Worm (Caenorhabditis elegans) whole organism, young adult: ENCODE measurements around the gene sahd-1.

Experiments
- B0035.1 ChIP-seq: sonication (generic microtip); optimal IDR thresholded peaks from 2 replicates; lab custom pipeline; 2016; ENCODE audit warnings: missing genetic modification characterization, mild to moderate bottlenecking, missing compliant biosample characterization, missing genotype, missing genetic modification reagents
- B0261.1 ChIP-seq: sonication (generic microtip); optimal IDR thresholded peaks from 2 replicates; lab custom pipeline; 2016; ENCODE audit warnings: mild to moderate bottlenecking, missing genetic modification characterization, moderate library complexity, missing compliant biosample characterization
- C06A6.2 ChIP-seq: fragments of 200-800 bp; sonication (Bioruptor generic); conservative IDR thresholded peaks from 2 replicates; pipeline ENCODE4 v1.3.6; 2022; ENCODE audit warnings: missing genetic modification characterization, missing compliant biosample characterization
- C17E4.6 ChIP-seq: fragments of 200-800 bp; sonication (Bioruptor generic); IDR thresholded peaks from 2 replicates; pipeline ENCODE4 v1.3.6; 2022; ENCODE audit warnings: missing genetic modification reagents, missing genetic modification characterization, missing compliant biosample characterization
- F22D6.2 ChIP-seq: sonication (generic microtip); optimal IDR thresholded peaks from 2 replicates; lab custom pipeline; 2016; ENCODE audit warnings: mild to moderate bottlenecking, missing genetic modification characterization, missing compliant biosample characterization
- F37B4.10 ChIP-seq: fragments of 200-800 bp; sonication (Bioruptor generic); IDR thresholded peaks from 2 replicates; pipeline ENCODE4 v1.3.6; 2022; ENCODE audit warnings: missing genetic modification characterization, missing compliant biosample characterization
- F39B2.1 ChIP-seq: fragments of 200-800 bp; sonication (Bioruptor generic); IDR thresholded peaks from 2 replicates; pipeline ENCODE4 v1.3.6; 2022; ENCODE audit warnings: missing genetic modification reagents, missing genetic modification characterization, missing compliant biosample characterization
- K11D2.4 ChIP-seq: fragments of 200-800 bp; sonication (Bioruptor generic); IDR thresholded peaks from 2 replicates; pipeline ENCODE4 v1.3.6; 2022; ENCODE audit warnings: missing genetic modification reagents, missing genetic modification characterization, missing compliant biosample characterization
- Y53G8AR.9 ChIP-seq: fragments of 200-800 bp; sonication (Bioruptor generic); conservative IDR thresholded peaks from 2 replicates; pipeline ENCODE4 v1.3.6; 2022; ENCODE audit warnings: missing genetic modification reagents, missing genetic modification characterization, missing compliant biosample characterization
- Y79H2A.3 ChIP-seq: fragments of 200-800 bp; sonication (Bioruptor generic); conservative IDR thresholded peaks from 2 replicates; pipeline ENCODE4 v1.3.6; 2022; ENCODE audit warnings: missing genetic modification reagents, missing genetic modification characterization, missing compliant biosample characterization
- ZK185.1 ChIP-seq: sonication (generic microtip); optimal IDR thresholded peaks from 2 replicates; lab custom pipeline; 2016; ENCODE audit warnings: mild to moderate bottlenecking, missing genetic modification characterization, missing compliant biosample characterization; ENCODE audit not compliant: poor library complexity, severe bottlenecking
- akir-1 ChIP-seq: fragments of 200-800 bp; sonication (Bioruptor generic); optimal IDR thresholded peaks from 2 replicates; lab custom pipeline; 2018; ENCODE audit warnings: mild to moderate bottlenecking, missing genetic modification characterization, moderate library complexity, missing compliant biosample characterization
- aptf-2 ChIP-seq: fragments of 200-800 bp; sonication (Bioruptor generic); conservative IDR thresholded peaks from 2 replicates; pipeline ENCODE4 v1.3.6; 2022; ENCODE audit warnings: missing genetic modification reagents, missing genetic modification characterization, missing compliant biosample characterization
- aptf-3 ChIP-seq: fragments of 200-800 bp; sonication (Bioruptor generic); IDR thresholded peaks from 2 replicates; pipeline ENCODE4 v1.3.6; 2022; ENCODE audit warnings: missing genetic modification characterization, missing compliant biosample characterization
- atf-7 ChIP-seq: sonication (generic microtip); optimal IDR thresholded peaks from 2 replicates; lab custom pipeline; 2017; ENCODE audit warnings: mild to moderate bottlenecking, missing genetic modification characterization, missing compliant biosample characterization
- athp-1 ChIP-seq: sonication (generic microtip); optimal IDR thresholded peaks from 2 replicates; lab custom pipeline; 2017; ENCODE audit warnings: mild to moderate bottlenecking, missing genetic modification characterization, missing compliant biosample characterization
- attf-5 ChIP-seq: fragments of 200-800 bp; sonication (Bioruptor generic); optimal IDR thresholded peaks from 2 replicates; lab custom pipeline; 2018; ENCODE audit warnings: mild to moderate bottlenecking, missing genetic modification characterization, missing compliant biosample characterization
- ccch-3 ChIP-seq: fragments of 200-800 bp; sonication (Bioruptor generic); optimal IDR thresholded peaks from 2 replicates; lab custom pipeline; 2018; ENCODE audit warnings: mild to moderate bottlenecking, missing genetic modification characterization, missing compliant biosample characterization
- cebp-1 ChIP-seq, 2 experiments: fragments of 200-800 bp in 1 of 2; sonication (Bioruptor generic) in 1 of 2; sonication (generic microtip) in 1 of 2; IDR thresholded peaks in 1 of 2; optimal IDR thresholded peaks in 1 of 2; 2 replicates each; pipeline versions ENCODE4 v1.3.6 to Lab custom; 2017 to 2022; ENCODE audit warnings: missing compliant biosample characterization in 2 of 2, missing genetic modification characterization in 2 of 2, mild to moderate bottlenecking in 1 of 2, missing genetic modification reagents in 1 of 2, moderate library complexity in 1 of 2
- cebp-2 ChIP-seq: fragments of 200-800 bp; sonication (Bioruptor generic); IDR thresholded peaks from 2 replicates; pipeline ENCODE4 v1.3.6; 2022; ENCODE audit warnings: missing genetic modification characterization, missing compliant biosample characterization
- ceh-27 ChIP-seq: fragments of 200-800 bp; sonication (Bioruptor generic); optimal IDR thresholded peaks from 2 replicates; lab custom pipeline; 2018; ENCODE audit warnings: mild to moderate bottlenecking, missing genetic modification characterization, moderate library complexity, missing compliant biosample characterization
- ceh-91 ChIP-seq: fragments of 200-800 bp; sonication (Bioruptor generic); IDR thresholded peaks from 2 replicates; pipeline ENCODE4 v1.3.6; 2022; ENCODE audit warnings: missing genetic modification reagents, missing genetic modification characterization, missing compliant biosample characterization
- die-1 ChIP-seq: sonication (generic microtip); optimal IDR thresholded peaks from 2 replicates; lab custom pipeline; 2016; ENCODE audit warnings: missing genotype, mild to moderate bottlenecking, missing genetic modification characterization, missing compliant biosample characterization
- dox-1 ChIP-seq: fragments of 200-800 bp; sonication (Bioruptor generic); IDR thresholded peaks from 2 replicates; pipeline ENCODE4 v1.3.6; 2022; ENCODE audit warnings: missing genetic modification reagents, missing genetic modification characterization, missing compliant biosample characterization
- efl-1 ChIP-seq: fragments of 150-350 bp; optimal IDR thresholded peaks from 2 replicates; lab custom pipeline; 2014; ENCODE audit warnings: missing biosample characterization, missing genetic modification reagents, missing genetic modification characterization
- fkh-3 ChIP-seq: sonication (generic microtip); optimal IDR thresholded peaks from 2 replicates; lab custom pipeline; 2016; ENCODE audit warnings: mild to moderate bottlenecking, missing genetic modification characterization, missing compliant biosample characterization
- gei-17 ChIP-seq: fragments of 200-800 bp; sonication (Bioruptor generic); optimal IDR thresholded peaks from 2 replicates; lab custom pipeline; 2018; ENCODE audit warnings: mild to moderate bottlenecking, missing genetic modification characterization, missing compliant biosample characterization
- hlh-26 ChIP-seq: fragments of 200-800 bp; sonication (Bioruptor generic); conservative IDR thresholded peaks from 2 replicates; pipeline ENCODE4 v1.3.6; 2022; ENCODE audit warnings: missing genetic modification reagents, missing genetic modification characterization, missing compliant biosample characterization
- hrde-1 ChIP-seq: sonication (generic microtip); optimal IDR thresholded peaks from 2 replicates; lab custom pipeline; 2016; ENCODE audit warnings: missing genetic modification characterization, mild to moderate bottlenecking, missing compliant biosample characterization, moderate library complexity, missing genotype, missing genetic modification reagents, borderline replicate concordance
- lag-1 ChIP-seq: fragments of 200-800 bp; sonication (Bioruptor generic); IDR thresholded peaks from 2 replicates; pipeline ENCODE4 v1.3.6; 2022; ENCODE audit warnings: missing genetic modification reagents, missing genetic modification characterization, missing compliant biosample characterization
- let-526 ChIP-seq: fragments of 200-800 bp; sonication (Bioruptor generic); IDR thresholded peaks from 2 replicates; pipeline ENCODE4 v1.3.6; 2022; ENCODE audit warnings: missing genetic modification reagents, missing genetic modification characterization, missing compliant biosample characterization
- mcd-1 ChIP-seq: fragments of 200-800 bp; sonication (Bioruptor generic); IDR thresholded peaks from 2 replicates; pipeline ENCODE4 v1.3.6; 2022; ENCODE audit warnings: missing genetic modification reagents, missing genetic modification characterization, missing compliant biosample characterization
- mel-28 ChIP-seq: sonication (generic microtip); optimal IDR thresholded peaks from 2 replicates; lab custom pipeline; 2016; ENCODE audit warnings: borderline replicate concordance, mild to moderate bottlenecking, missing genetic modification characterization, missing compliant biosample characterization
- mes-4 ChIP-seq: sonication (generic microtip); optimal IDR thresholded peaks from 2 replicates; lab custom pipeline; 2016; ENCODE audit warnings: missing genotype, missing genetic modification characterization, missing compliant biosample characterization
- mxl-1 ChIP-seq: sonication (generic microtip); optimal IDR thresholded peaks from 2 replicates; lab custom pipeline; 2016; ENCODE audit warnings: missing genetic modification characterization, missing compliant biosample characterization
- nfya-1 ChIP-seq: sonication (generic microtip); optimal IDR thresholded peaks from 2 replicates; lab custom pipeline; 2017; ENCODE audit warnings: antibody characterized with exemption, missing compliant biosample characterization, missing genetic modification characterization, borderline replicate concordance; ENCODE audit not compliant: insufficient read depth
- nhr-27 ChIP-seq: fragments of 200-800 bp; sonication (Bioruptor generic); optimal IDR thresholded peaks from 2 replicates; lab custom pipeline; 2018; ENCODE audit warnings: mild to moderate bottlenecking, missing genetic modification characterization, moderate library complexity, missing compliant biosample characterization
- pbrm-1 ChIP-seq: fragments of 200-800 bp; sonication (Bioruptor generic); IDR thresholded peaks from 2 replicates; pipeline ENCODE4 v1.3.6; 2022; ENCODE audit warnings: missing genetic modification reagents, missing genetic modification characterization, missing compliant biosample characterization
- snpc-1.3 ChIP-seq: sonication (generic microtip); optimal IDR thresholded peaks from 2 replicates; lab custom pipeline; 2017; ENCODE audit warnings: missing genetic modification characterization, mild to moderate bottlenecking, missing compliant biosample characterization, antibody characterized with exemption, moderate library complexity, missing genotype, missing genetic modification reagents; ENCODE audit not compliant: insufficient read depth
- somi-1 ChIP-seq: fragments of 200-800 bp; sonication (Bioruptor generic); optimal IDR thresholded peaks from 2 replicates; lab custom pipeline; 2018; ENCODE audit warnings: mild to moderate bottlenecking, missing genetic modification characterization, missing compliant biosample characterization
- unc-130 ChIP-seq: sonication (generic microtip); optimal IDR thresholded peaks from 2 replicates; lab custom pipeline; 2016; ENCODE audit warnings: missing genetic modification reagents, missing genetic modification characterization, missing compliant biosample characterization
- zfh-2 ChIP-seq: fragments of 200-800 bp; sonication (Bioruptor generic); conservative IDR thresholded peaks from 2 replicates; pipeline ENCODE4 v1.3.6; 2022; ENCODE audit warnings: missing genetic modification reagents, missing genetic modification characterization, missing compliant biosample characterization
- zim-3 ChIP-seq: sonication (generic microtip); optimal IDR thresholded peaks from 2 replicates; lab custom pipeline; 2017; ENCODE audit warnings: mild to moderate bottlenecking, missing genetic modification characterization, moderate library complexity, missing compliant biosample characterization
- ztf-25 ChIP-seq: fragments of 200-800 bp; sonication (Bioruptor generic); IDR thresholded peaks from 2 replicates; pipeline ENCODE4 v1.3.6; 2022; ENCODE audit warnings: missing genetic modification reagents, missing genetic modification characterization, missing compliant biosample characterization

Gene sahd-1

DNA sequence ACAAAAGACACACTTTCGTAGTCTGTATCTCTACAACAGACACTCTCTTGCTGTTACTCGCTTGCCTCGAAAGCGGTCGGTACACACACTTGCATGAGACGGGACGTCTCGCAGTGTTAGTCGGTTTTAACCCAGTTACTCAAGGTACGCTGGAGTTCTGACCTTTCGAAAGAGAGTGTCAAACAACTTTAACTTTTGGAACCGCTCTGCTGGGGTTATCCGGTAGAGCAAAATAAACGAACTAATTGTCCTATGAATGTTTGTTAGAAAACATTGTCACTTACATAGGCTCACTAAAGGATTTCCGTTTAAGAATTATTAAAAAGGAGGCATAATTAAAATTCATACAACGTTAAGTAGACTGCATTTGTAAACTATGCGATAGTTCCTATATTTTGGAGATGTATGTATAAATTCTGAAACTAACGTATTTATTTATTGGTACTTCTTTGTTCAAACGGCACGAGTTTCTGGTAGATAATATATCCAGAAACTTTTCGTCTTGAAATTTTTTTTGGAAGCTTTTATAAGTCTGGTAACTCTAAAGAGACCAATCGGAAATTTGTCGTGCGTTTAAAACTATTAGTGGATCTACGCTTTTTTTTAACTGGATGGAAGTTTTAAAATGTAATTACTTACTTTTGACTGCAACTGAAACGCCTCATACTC is 28.9 kb upstream of the sahd-1 start (continued):
- TF ChIP-seq atf-7 (tag; lab: Kevin White, UChicago): peak; percentile 98
- TF ChIP-seq efl-1 (GFP tag; lab: Kevin White, UChicago): peak; percentile 47
- peak; percentile 72; the same call in 1 of the 2 replicates for TF ChIP-seq aptf-2
- peak; percentile 84 for TF ChIP-seq F22D6.2
- TF ChIP-seq K11D2.4 (GFP tag; lab: Robert Waterston, UW): peak; percentile 95
- TF ChIP-seq ztf-25 (GFP tag; lab: Robert Waterston, UW): no peak
- TF ChIP-seq hrde-1 (tag; lab: Kevin White, UChicago): peak; percentile 80
- peak; percentile 51 for TF ChIP-seq B0261.1 (tag; lab: Kevin White, UChicago)
- peak; percentile 91 for TF ChIP-seq mel-28 (tag; lab: Kevin White, UChicago)
- peak; percentile 97 for TF ChIP-seq dox-1 (GFP tag; lab: Robert Waterston, UW)
- TF ChIP-seq cebp-1 (GFP tag; IDR thresholded peaks at IDR 0.05; lab: Robert Waterston, UW): peak; percentile 69
- TF ChIP-seq cebp-1 (tag; optimal IDR thresholded peaks at IDR 0.05; lab: Kevin White, UChicago): peak; percentile 95
- TF ChIP-seq zfh-2: peak; percentile 89
- peak; percentile 98 for TF ChIP-seq ZK185.1
- TF ChIP-seq pbrm-1 (GFP tag; lab: Robert Waterston, UW): peak; percentile 99
- peak; percentile 64 for TF ChIP-seq die-1
- TF ChIP-seq ceh-27: peak; percentile 98
- peak; percentile 89 for TF ChIP-seq nhr-27
- TF ChIP-seq somi-1: peak; percentile 94
- TF ChIP-seq zim-3: peak; percentile 91
- peak; percentile 81 for TF ChIP-seq ccch-3 (GFP tag; lab: Kevin White, UChicago)
- peak; percentile 94 for TF ChIP-seq let-526 (GFP tag; lab: Robert Waterston, UW)
- TF ChIP-seq attf-5 (GFP tag; lab: Kevin White, UChicago): peak; percentile 87
- peak; percentile 68; the same call in 1 of the 2 replicates for TF ChIP-seq Y79H2A.3 (GFP tag; lab: Robert Waterston, UW)
- TF ChIP-seq fkh-3 (tag; lab: Kevin White, UChicago): peak; percentile 82
- peak; percentile 92; the same call in 1 of the 2 replicates for TF ChIP-seq F37B4.10
- TF ChIP-seq C17E4.6 (GFP tag; lab: Robert Waterston, UW): peak; percentile 85
- peak; percentile 91 for TF ChIP-seq gei-17 (GFP tag; lab: Kevin White, UChicago)
- TF ChIP-seq lag-1 (GFP tag; lab: Robert Waterston, UW): peak; percentile 75; the same call in 1 of the 2 replicates
- no peak for TF ChIP-seq nfya-1
- peak; percentile 95 for TF ChIP-seq mcd-1 (GFP tag; lab: Robert Waterston, UW)
- TF ChIP-seq ceh-91 (GFP tag; lab: Robert Waterston, UW): peak; percentile 48; the same call in 1 of the 2 replicates
- peak; percentile 65 for TF ChIP-seq mxl-1 (tag; lab: Kevin White, UChicago)
- peak; percentile 8; the same call in 1 of the 2 replicates for TF ChIP-seq F39B2.1 (GFP tag; lab: Robert Waterston, UW)
- peak; percentile 83; the same call in 1 of the 2 replicates for TF ChIP-seq aptf-3 (GFP tag; lab: Robert Waterston, UW)
- TF ChIP-seq cebp-2 (GFP tag; lab: Robert Waterston, UW): peak; percentile 83; the same call in 1 of the 2 replicates
- TF ChIP-seq snpc-1.3 (tag; lab: Kevin White, UChicago): peak; percentile 77
- TF ChIP-seq hlh-26 (GFP tag; lab: Robert Waterston, UW): no peak
- TF ChIP-seq akir-1 (GFP tag; lab: Kevin White, UChicago): peak; percentile 93
- TF ChIP-seq athp-1 (tag; lab: Kevin White, UChicago): peak; percentile 94
- peak; percentile 55 for TF ChIP-seq mes-4
- peak; percentile 72 for TF ChIP-seq unc-130
- TF ChIP-seq B0035.1 (tag; lab: Kevin White, UChicago): peak; percentile 94
- TF ChIP-seq Y53G8AR.9 (GFP tag; lab: Robert Waterston, UW): peak; percentile 95
- peak; percentile 96 for TF ChIP-seq C06A6.2
